Worm (Caenorhabditis elegans): ENCODE data around the gene T09E8.4.

The T09E8.4 gene

DNA sequence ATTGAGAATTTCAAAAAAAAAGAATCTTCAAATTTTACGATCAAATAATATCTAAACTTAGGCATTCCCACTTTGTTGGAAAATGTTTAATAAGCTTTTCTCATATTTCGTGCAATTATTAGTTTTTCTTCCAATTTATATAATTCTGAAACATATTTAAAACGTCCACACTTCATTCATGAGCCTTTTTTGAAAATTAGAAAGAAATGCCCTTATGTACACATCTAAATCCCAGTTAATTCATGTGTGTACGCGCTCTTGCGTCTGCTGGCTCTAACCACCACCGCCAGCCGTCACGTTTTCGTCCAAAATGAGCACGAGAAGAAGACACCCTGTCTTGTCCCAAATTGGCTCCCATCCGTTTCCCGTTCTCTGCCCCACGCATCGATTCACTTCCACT, 17.5 kb downstream of the T09E8.4 start:
- TF ChIP-seq pqm-1 (tag; optimal IDR thresholded peaks at IDR 0.05) (no peak), hmg-11 (tag; optimal IDR thresholded peaks at IDR 0.05) (peak; percentile 4)

DNA sequence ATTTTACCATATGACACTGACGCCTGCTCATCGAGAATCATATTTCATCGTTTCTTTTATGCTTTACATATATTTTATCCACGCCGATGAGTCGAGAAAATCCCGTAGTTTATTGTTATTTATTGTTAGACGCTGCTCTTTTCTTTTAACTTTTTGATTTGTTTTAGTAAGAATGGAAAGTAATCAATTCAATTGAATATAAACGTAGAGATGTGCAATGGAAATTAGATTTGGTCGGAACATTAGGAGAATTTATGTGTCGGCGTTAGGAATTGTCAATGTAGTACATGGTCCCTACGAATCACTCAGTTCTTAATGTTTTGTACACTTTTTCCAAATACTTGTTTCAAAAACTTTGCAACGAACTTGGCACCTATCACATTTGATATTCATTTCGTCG, 18.8 kb downstream of the T09E8.4 start:
- TF ChIP-seq ztf-11 (tag; optimal IDR thresholded peaks at IDR 0.05) (no peak), fkh-10 (GFP tag; optimal IDR thresholded peaks at IDR 0.05) (peak; percentile 40)

DNA sequence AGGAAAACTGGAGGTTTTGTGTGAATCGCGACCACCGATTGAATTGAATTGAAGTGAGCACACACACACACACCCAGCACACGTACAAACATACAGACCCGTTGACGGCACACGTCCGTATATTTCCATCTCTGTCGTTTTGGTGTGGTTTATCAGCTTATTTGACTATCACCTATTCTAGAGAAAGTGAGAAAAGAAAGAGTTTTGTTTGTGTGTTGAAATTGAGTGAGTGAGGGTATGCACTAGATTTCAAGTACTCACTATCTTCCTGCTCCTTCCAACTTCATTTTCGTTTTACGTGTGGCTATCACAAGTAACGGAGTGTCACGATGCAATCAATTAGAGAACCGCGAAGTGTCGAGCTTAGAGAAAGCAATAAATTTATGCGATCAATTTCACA, 20.2 kb downstream of the T09E8.4 start:
- TF ChIP-seq egl-5 (tag; optimal IDR thresholded peaks at IDR 0.05) (no peak), snpc-4 (tag; optimal IDR thresholded peaks at IDR 0.05) (peak; percentile 14), mdl-1 (tag; optimal IDR thresholded peaks at IDR 0.05) (no peak), pqm-1 (tag; optimal IDR thresholded peaks at IDR 0.05) (peak; percentile 51), elt-2 (tag; optimal IDR thresholded peaks at IDR 0.05) (peak; percentile 80), tbx-2 (tag; optimal IDR thresholded peaks at IDR 0.05) (no peak), pha-4 (tag; optimal IDR thresholded peaks at IDR 0.05) (peak; percentile 62)

DNA sequence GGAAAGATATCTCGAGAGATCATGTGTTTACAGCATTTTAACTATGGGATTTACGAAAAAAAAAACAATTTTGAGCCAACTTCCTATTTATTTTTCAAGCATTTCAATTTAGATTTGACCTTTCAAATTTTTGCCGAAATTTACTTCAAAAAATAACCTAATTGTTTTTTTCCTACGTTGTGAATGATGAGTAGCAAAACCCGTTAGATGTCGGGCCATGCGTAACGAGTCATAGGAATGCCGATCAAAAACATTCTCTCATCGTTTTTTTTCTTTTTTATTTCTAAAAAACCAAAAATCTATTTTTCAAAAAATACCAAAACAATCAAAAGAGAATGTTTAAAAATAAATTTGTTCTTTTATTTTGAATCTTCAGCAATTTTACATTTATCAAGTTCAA, 21.2 kb downstream of the T09E8.4 start:
- TF ChIP-seq snpc-4 (tag; optimal IDR thresholded peaks at IDR 0.05) (peak; percentile 81), elt-1 (tag; optimal IDR thresholded peaks at IDR 0.05) (no peak)

DNA sequence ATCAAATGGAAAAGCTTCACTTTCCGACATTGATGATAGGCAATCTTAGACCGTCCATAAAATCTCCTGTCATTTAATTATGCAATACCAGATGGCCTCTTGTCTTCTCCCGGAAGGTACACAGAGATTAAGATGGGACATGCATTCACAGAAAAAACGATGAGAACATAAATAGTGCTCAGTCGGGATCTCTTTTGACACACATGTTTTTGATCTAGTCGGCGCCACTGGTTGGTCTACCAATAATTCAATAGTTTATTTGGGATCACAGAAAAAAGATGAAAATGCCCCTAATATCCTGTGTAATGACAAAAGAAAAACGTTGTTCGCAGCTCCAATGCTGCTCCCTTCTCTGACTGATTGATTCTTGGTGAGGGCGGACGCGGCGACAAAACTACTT, 23.0 kb downstream of the T09E8.4 start:
- TF ChIP-seq lin-39 (tag; optimal IDR thresholded peaks at IDR 0.05) (peak; percentile 11), jun-1 (tag; optimal IDR thresholded peaks at IDR 0.05) (no peak), ztf-4 (tag; optimal IDR thresholded peaks at IDR 0.05) (no peak), fos-1 (tag; optimal IDR thresholded peaks at IDR 0.05) (no peak)

DNA sequence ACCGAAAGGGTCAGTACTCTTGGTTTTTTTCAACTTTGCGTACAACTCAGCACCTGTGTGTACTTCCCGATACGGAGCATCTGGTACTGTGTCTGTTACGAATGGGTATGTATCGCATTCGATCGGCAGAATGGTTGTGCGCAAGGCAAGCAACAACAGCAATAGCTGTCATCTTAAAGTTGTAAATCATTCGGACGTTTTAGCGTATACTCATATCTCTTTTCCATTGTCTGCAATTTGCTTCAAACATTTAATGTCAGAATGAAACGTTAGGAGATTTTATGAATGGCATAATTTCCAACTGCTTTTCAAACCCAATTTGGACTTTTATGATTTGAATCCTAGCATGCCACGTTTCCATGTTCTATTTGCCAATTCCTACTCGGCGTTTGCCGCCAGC, 27.0 kb downstream of the T09E8.4 start:
- TF ChIP-seq lsy-12 (tag; optimal IDR thresholded peaks at IDR 0.05) = no peak
- TF ChIP-seq fkh-10 (GFP tag; optimal IDR thresholded peaks at IDR 0.05) = no peak
- TF ChIP-seq nhr-237 (tag; optimal IDR thresholded peaks at IDR 0.05) = no peak
- TF ChIP-seq mml-1 (tag; optimal IDR thresholded peaks at IDR 0.05) = no peak
- no peak for TF ChIP-seq ceh-82 (tag; optimal IDR thresholded peaks at IDR 0.05)
- no peak for TF ChIP-seq snpc-4 (tag; optimal IDR thresholded peaks at IDR 0.05)

DNA sequence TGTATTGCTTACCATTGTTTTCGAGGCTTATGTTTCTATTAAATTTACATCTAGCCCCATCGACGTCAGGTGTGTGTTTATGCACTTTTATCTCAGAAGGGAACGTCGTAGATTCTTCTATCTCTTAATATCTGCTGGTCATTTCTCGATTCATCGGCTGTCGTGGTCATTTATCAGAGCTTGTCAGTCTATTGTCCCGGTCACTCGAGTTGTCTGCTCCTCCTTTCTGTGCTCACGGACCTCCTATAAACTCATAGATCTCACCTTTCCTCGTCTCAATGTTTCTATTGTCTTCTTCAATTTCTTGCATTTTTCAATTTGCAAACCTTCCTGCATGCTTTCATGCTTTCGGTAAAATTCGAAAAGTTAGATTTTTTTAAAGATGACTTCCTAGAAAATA, 29.8 kb downstream of the T09E8.4 start:
- TF ChIP-seq nhr-25 (tag; optimal IDR thresholded peaks at IDR 0.05) = no peak
- TF ChIP-seq fkh-10 (GFP tag; optimal IDR thresholded peaks at IDR 0.05) = no peak
- TF ChIP-seq nhr-67 (tag; optimal IDR thresholded peaks at IDR 0.05) = no peak

DNA sequence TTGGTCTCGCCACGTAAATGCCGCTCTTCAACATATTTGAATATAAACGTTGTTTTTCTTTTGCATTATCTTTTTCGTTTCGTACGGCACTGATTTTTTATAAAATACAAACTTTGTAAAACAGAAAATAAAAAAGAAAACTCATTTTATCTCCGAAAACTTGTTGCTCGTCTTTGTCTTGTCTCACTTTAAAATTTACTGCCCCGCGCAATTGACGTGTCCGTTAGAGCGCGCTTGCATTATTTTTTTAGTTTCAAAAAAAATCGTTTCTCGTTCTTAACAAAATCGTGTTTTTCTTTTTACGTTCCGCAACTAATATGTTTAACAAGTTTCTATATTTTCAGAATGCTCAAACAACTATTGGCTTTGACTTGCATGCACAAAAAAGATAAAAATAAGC, 31.5 kb downstream of the T09E8.4 start, which contains the start of gene noca-1:
TSS of gene noca-1 (plus strand) at position 345 of the 400 bp plus-strand sequence.
- TF ChIP-seq nhr-77 (tag; optimal IDR thresholded peaks at IDR 0.05) (no peak), nhr-11 (tag; optimal IDR thresholded peaks at IDR 0.05) (no peak), nhr-12 (tag; optimal IDR thresholded peaks at IDR 0.05) (no peak), aly-2 (tag; optimal IDR thresholded peaks at IDR 0.05) (no peak), ceh-82 (tag; optimal IDR thresholded peaks at IDR 0.05) (no peak), elt-3 (tag; optimal IDR thresholded peaks at IDR 0.05) (no peak), ztf-4 (tag; optimal IDR thresholded peaks at IDR 0.05) (no peak), nhr-43 (tag; optimal IDR thresholded peaks at IDR 0.05; ENCODE audit: poor library complexity, severe bottlenecking) (no peak), elt-2 (tag; optimal IDR thresholded peaks at IDR 0.05) (no peak), nhr-23 (tag; optimal IDR thresholded peaks at IDR 0.05) (no peak), fkh-10 (GFP tag; optimal IDR thresholded peaks at IDR 0.05) (no peak), mml-1 (tag; optimal IDR thresholded peaks at IDR 0.05) (no peak), unc-62 (GFP tag; optimal IDR thresholded peaks at IDR 0.05) (no peak)

All from whole organism, L3 larva.